Fruit fly (Drosophila melanogaster): ENCODE data around the gene CG4849.

The CG4849 gene

dm6 chr3R:27919385-27919789, 43.8 kb upstream of the CG4849 start, which contains the start of gene Boh1 (continued):
- no peak for TF ChIP-seq CG18619 (GFP tag; optimal IDR thresholded peaks at IDR 0.05)
- no peak for TF ChIP-seq Bdp1 (GFP tag; optimal IDR thresholded peaks at IDR 0.05)
- TF ChIP-seq NC2β (GFP tag; optimal IDR thresholded peaks at IDR 0.05) = no peak
- TF ChIP-seq Dek (tag; optimal IDR thresholded peaks at IDR 0.05) = peak; percentile 28
- peak in 1 of 3 experiments; percentile 23 for TF ChIP-seq lola (GFP tag; optimal IDR thresholded peaks at IDR 0.05)
- TF ChIP-seq CG12391 (tag; optimal IDR thresholded peaks at IDR 0.05) = peak; percentile 61
- TF ChIP-seq CG10321 (GFP tag; IDR thresholded peaks at IDR 0.05) = no peak
- peak; percentile 21 for TF ChIP-seq YL-1 (GFP tag; optimal IDR thresholded peaks at IDR 0.05)
- TF ChIP-seq CG2889 (GFP tag; IDR thresholded peaks at IDR 0.05) = no peak
- TF ChIP-seq Adf1 (GFP tag; IDR thresholded peaks at IDR 0.05) = no peak
- TF ChIP-seq CG13287 (GFP tag; IDR thresholded peaks at IDR 0.05; ENCODE audit: partially characterized antibody) = no peak; the same call in 1 of the 2 replicates
- no peak for TF ChIP-seq Elba2 (GFP tag; optimal IDR thresholded peaks at IDR 0.05)
- TF ChIP-seq pros (GFP tag; optimal IDR thresholded peaks at IDR 0.05) = no peak
- no peak for TF ChIP-seq CG14014 (GFP tag; IDR thresholded peaks at IDR 0.05)
- no peak for TF ChIP-seq az2 (GFP tag; optimal IDR thresholded peaks at IDR 0.05)
- no peak for TF ChIP-seq CG1233 (GFP tag; optimal IDR thresholded peaks at IDR 0.05)
- no peak for TF ChIP-seq hbn (GFP tag; IDR thresholded peaks at IDR 0.05; ENCODE audit: partially characterized antibody)
- peak; percentile 69; the same call in 2 of the 3 replicates for TF ChIP-seq CG17361 (GFP tag; IDR thresholded peaks at IDR 0.05)
- TF ChIP-seq CG7928 (GFP tag; optimal IDR thresholded peaks at IDR 0.05) = no peak
- TF ChIP-seq CG32767 (GFP tag; IDR thresholded peaks at IDR 0.05) = no peak
- no peak for TF ChIP-seq tio (GFP tag; optimal IDR thresholded peaks at IDR 0.05)
- TF ChIP-seq chinmo (GFP tag; IDR thresholded peaks at IDR 0.05; ENCODE audit: partially characterized antibody) = no peak
- TF ChIP-seq kah (GFP tag; optimal IDR thresholded peaks at IDR 0.05) = no peak
- TF ChIP-seq CG10267 (tag; optimal IDR thresholded peaks at IDR 0.05) = peak; percentile 76
- TF ChIP-seq CG4730 (GFP tag; IDR thresholded peaks at IDR 0.05) = no peak
- no peak for TF ChIP-seq Usf (GFP tag; optimal IDR thresholded peaks at IDR 0.05)
- TF ChIP-seq CG5953 (GFP tag; IDR thresholded peaks at IDR 0.05) = no peak
- no peak for TF ChIP-seq CG18599 (GFP tag; optimal IDR thresholded peaks at IDR 0.05)
- peak; percentile 45 for TF ChIP-seq CG15269 (tag; optimal IDR thresholded peaks at IDR 0.05)
- no peak for TF ChIP-seq Mrtf (GFP tag; IDR thresholded peaks at IDR 0.05)
- TF ChIP-seq CG17186 (GFP tag; optimal IDR thresholded peaks at IDR 0.05) = no peak
- TF ChIP-seq Poxn (GFP tag; IDR thresholded peaks at IDR 0.05) = no peak
- TF ChIP-seq Gsc (GFP tag; IDR thresholded peaks at IDR 0.05) = no peak
- peak; percentile 32 for TF ChIP-seq CG15601 (tag; optimal IDR thresholded peaks at IDR 0.05)
- no peak for TF ChIP-seq CG15696 (tag; optimal IDR thresholded peaks at IDR 0.05)
- TF ChIP-seq Dll (GFP tag; IDR thresholded peaks at IDR 0.05; ENCODE audit: partially characterized antibody) = no peak
- no peak for TF ChIP-seq hb (GFP tag; IDR thresholded peaks at IDR 0.05; ENCODE audit: partially characterized antibody)
- no peak for TF ChIP-seq Aef1 (GFP tag; IDR thresholded peaks at IDR 0.05)
- TF ChIP-seq her (GFP tag; optimal IDR thresholded peaks at IDR 0.05) = no peak
- TF ChIP-seq tna (GFP tag; IDR thresholded peaks at IDR 0.05; ENCODE audit: partially characterized antibody) = no peak
- TF ChIP-seq Dref (GFP tag; IDR thresholded peaks at IDR 0.05) = no peak
- TF ChIP-seq fu2 (GFP tag; optimal IDR thresholded peaks at IDR 0.05) = no peak
- peak; percentile 48 for TF ChIP-seq sug (tag; optimal IDR thresholded peaks at IDR 0.05)
- TF ChIP-seq kay (GFP tag; optimal IDR thresholded peaks at IDR 0.05) = no peak
- no peak for TF ChIP-seq CG10543 (GFP tag; optimal IDR thresholded peaks at IDR 0.05)
- peak; percentile 10 for TF ChIP-seq Xbp1 (GFP tag; optimal IDR thresholded peaks at IDR 0.05)
- no peak for TF ChIP-seq pb (GFP tag; optimal IDR thresholded peaks at IDR 0.05)
- peak; percentile 28; the same call in 1 of the 2 replicates for TF ChIP-seq E2f2 (GFP tag; IDR thresholded peaks at IDR 0.05)
- no peak for TF ChIP-seq Nf-YA (GFP tag; IDR thresholded peaks at IDR 0.05)
- no peak for TF ChIP-seq exex (tag; optimal IDR thresholded peaks at IDR 0.05)
- TF ChIP-seq run (tag; optimal IDR thresholded peaks at IDR 0.05) = no peak
